Fruit fly (Drosophila melanogaster) whole organism, prepupa: ENCODE measurements around the gene CG7294.
A peak's percentile ranks its signal among the peaks of the same experiment; 100 is the strongest.

Experiments
- Blimp-1 ChIP-seq: fragments of 200-800 bp; sonication (Bioruptor generic); optimal IDR thresholded peaks from 3 replicates; lab custom pipeline; 2017; ENCODE audit warnings: missing biosample characterization, missing genetic modification characterization, mild to moderate bottlenecking, moderate library complexity, missing genetic modification reagents
- CG10631 ChIP-seq: fragments of 200-800 bp; sonication (Bioruptor generic); optimal IDR thresholded peaks from 2 replicates; lab custom pipeline; 2016; ENCODE audit warnings: missing biosample characterization, missing genetic modification characterization
- CG11294 ChIP-seq: fragments of 200-800 bp; sonication (Bioruptor generic); IDR thresholded peaks from 2 replicates; pipeline ENCODE4 v1.3.6; 2022; ENCODE audit warnings: missing biosample characterization, missing genetic modification characterization
- CG11762 ChIP-seq: fragments of 200-800 bp; sonication (Bioruptor generic); optimal IDR thresholded peaks from 3 replicates; lab custom pipeline; 2016; ENCODE audit warnings: missing biosample characterization, missing genetic modification characterization; ENCODE audit not compliant: insufficient read depth
- CG11902 ChIP-seq: fragments of 200-800 bp; sonication (Bioruptor generic); optimal IDR thresholded peaks from 3 replicates; lab custom pipeline; 2016; ENCODE audit warnings: missing biosample characterization, missing genetic modification characterization
- CG15336 ChIP-seq: fragments of 200-800 bp; sonication (Bioruptor generic); IDR thresholded peaks from 2 replicates; pipeline ENCODE4 v1.3.6; 2022; ENCODE audit warnings: missing biosample characterization, missing genetic modification characterization
- CG16779 ChIP-seq: fragments of 200-800 bp; sonication (Bioruptor generic); optimal IDR thresholded peaks from 3 replicates; lab custom pipeline; 2017; ENCODE audit warnings: missing biosample characterization, mild to moderate bottlenecking, missing genetic modification characterization
- CG3032 ChIP-seq: fragments of 200-800 bp; optimal IDR thresholded peaks from 2 replicates; lab custom pipeline; 2019; ENCODE audit warnings: missing biosample characterization, mild to moderate bottlenecking, missing genetic modification characterization, moderate library complexity
- CG31627 ChIP-seq: fragments of 200-800 bp; sonication (Bioruptor generic); optimal IDR thresholded peaks from 3 replicates; lab custom pipeline; 2016; ENCODE audit warnings: missing biosample characterization, missing genetic modification characterization
- CG32006 ChIP-seq: fragments of 200-800 bp; sonication (Bioruptor generic); optimal IDR thresholded peaks from 3 replicates; lab custom pipeline; 2017; ENCODE audit warnings: missing biosample characterization, mild to moderate bottlenecking, missing genetic modification characterization
- CG34406 ChIP-seq: fragments of 200-800 bp; sonication (Bioruptor generic); optimal IDR thresholded peaks from 3 replicates; lab custom pipeline; 2016; ENCODE audit warnings: missing biosample characterization, missing genetic modification characterization
- CG3919 ChIP-seq: fragments of 200-800 bp; sonication (Bioruptor generic); optimal IDR thresholded peaks from 3 replicates; lab custom pipeline; 2016; ENCODE audit warnings: missing biosample characterization, missing genetic modification characterization
- CG6163 ChIP-seq: fragments of 200-800 bp; sonication (Bioruptor generic); IDR thresholded peaks from 3 replicates; pipeline ENCODE4 v1.3.6; 2022; ENCODE audit warnings: missing biosample characterization, missing genetic modification characterization
- CG6276 ChIP-seq: fragments of 200-800 bp; sonication (Bioruptor generic); optimal IDR thresholded peaks from 2 replicates; lab custom pipeline; 2017; ENCODE audit warnings: missing biosample characterization, mild to moderate bottlenecking, missing genetic modification characterization
- CG6792 ChIP-seq: fragments of 200-800 bp; sonication (Bioruptor generic); optimal IDR thresholded peaks from 3 replicates; lab custom pipeline; 2016; ENCODE audit warnings: missing biosample characterization, missing genetic modification characterization
- CG6808 ChIP-seq: fragments of 200-800 bp; sonication (Bioruptor generic); optimal IDR thresholded peaks from 3 replicates; lab custom pipeline; 2017; ENCODE audit warnings: missing biosample characterization, missing genetic modification characterization, mild to moderate bottlenecking, moderate library complexity, missing genetic modification reagents
- CG7368 ChIP-seq: fragments of 200-800 bp; sonication (Bioruptor generic); optimal IDR thresholded peaks from 3 replicates; lab custom pipeline; 2016; ENCODE audit warnings: missing biosample characterization, missing genetic modification characterization
- CG8119 ChIP-seq: fragments of 200-800 bp; sonication (Bioruptor generic); IDR thresholded peaks from 3 replicates; pipeline ENCODE4 v1.3.6; 2022; ENCODE audit warnings: missing biosample characterization, missing genetic modification characterization
- CG8319 ChIP-seq: fragments of 200-800 bp; sonication (Bioruptor generic); optimal IDR thresholded peaks from 3 replicates; lab custom pipeline; 2016; ENCODE audit warnings: missing biosample characterization, missing genetic modification characterization
- CG8632 ChIP-seq: fragments of 200-800 bp; sonication (Bioruptor generic); optimal IDR thresholded peaks from 3 replicates; lab custom pipeline; 2016; ENCODE audit warnings: missing biosample characterization, missing genetic modification characterization
- Eip78C ChIP-seq: fragments of 200-800 bp; sonication (Bioruptor generic); peaks from one replicate; lab custom pipeline; 2016; ENCODE audit warnings: missing biosample characterization, missing genetic modification characterization
- Eip93F ChIP-seq: fragments of 200-800 bp; sonication (Bioruptor generic); optimal IDR thresholded peaks from 2 replicates; lab custom pipeline; 2016; ENCODE audit warnings: missing biosample characterization, mild to moderate bottlenecking, missing genetic modification characterization
- Ets21C ChIP-seq: fragments of 200-800 bp; sonication (Bioruptor generic); optimal IDR thresholded peaks from 3 replicates; lab custom pipeline; 2016; ENCODE audit warnings: missing biosample characterization, missing genetic modification characterization
- Ets96B ChIP-seq: fragments of 200-800 bp; optimal IDR thresholded peaks from 2 replicates; lab custom pipeline; 2019; ENCODE audit warnings: missing biosample characterization, mild to moderate bottlenecking, missing genetic modification characterization, moderate library complexity
- Gug ChIP-seq: fragments of 200-800 bp; sonication (Bioruptor generic); IDR thresholded peaks from 2 replicates; pipeline ENCODE4 v1.3.6; 2022; ENCODE audit warnings: missing biosample characterization, missing genetic modification characterization
- Hr38 ChIP-seq: sonication (Bioruptor generic); optimal IDR thresholded peaks from 2 replicates; lab custom pipeline; 2016; ENCODE audit warnings: missing biosample characterization, missing genetic modification characterization
- Hr39 ChIP-seq: fragments of 200-800 bp; sonication (Bioruptor generic); optimal IDR thresholded peaks from 2 replicates; lab custom pipeline; 2016; ENCODE audit warnings: missing biosample characterization, missing genetic modification characterization
- Hr4 ChIP-seq: fragments of 200-800 bp; sonication (Bioruptor generic); optimal IDR thresholded peaks from 3 replicates; lab custom pipeline; 2016; ENCODE audit warnings: missing biosample characterization, missing genetic modification characterization
- Met ChIP-seq: fragments of 200-800 bp; sonication (Bioruptor generic); optimal IDR thresholded peaks from 3 replicates; lab custom pipeline; 2016; ENCODE audit warnings: missing biosample characterization, missing genetic modification characterization
- OdsH ChIP-seq: fragments of 200-800 bp; sonication (Bioruptor generic); optimal IDR thresholded peaks from 3 replicates; lab custom pipeline; 2016; ENCODE audit warnings: missing biosample characterization, missing genetic modification characterization
- Smox ChIP-seq: fragments of 200-800 bp; sonication (Bioruptor generic); optimal IDR thresholded peaks from 3 replicates; lab custom pipeline; 2016; ENCODE audit warnings: missing biosample characterization, missing genetic modification characterization
- Sox102F ChIP-seq: fragments of 200-800 bp; sonication (Bioruptor generic); optimal IDR thresholded peaks from 2 replicates; lab custom pipeline; 2016; ENCODE audit warnings: missing biosample characterization, mild to moderate bottlenecking, missing genetic modification characterization
- Sox14 ChIP-seq: fragments of 200-800 bp; sonication (Bioruptor generic); optimal IDR thresholded peaks from 3 replicates; lab custom pipeline; 2016; ENCODE audit warnings: missing biosample characterization, missing genetic modification characterization
- Sox15 ChIP-seq: fragments of 200-800 bp; sonication (Bioruptor generic); optimal IDR thresholded peaks from 3 replicates; lab custom pipeline; 2016; ENCODE audit warnings: missing biosample characterization, missing genetic modification characterization
- acj6 ChIP-seq: fragments of 200-800 bp; sonication (Bioruptor generic); optimal IDR thresholded peaks from 3 replicates; lab custom pipeline; 2016; ENCODE audit warnings: missing biosample characterization, missing genetic modification characterization
- cyc ChIP-seq: fragments of 200-800 bp; sonication (Bioruptor generic); optimal IDR thresholded peaks from 3 replicates; lab custom pipeline; 2016; ENCODE audit warnings: missing biosample characterization, missing genetic modification characterization
- dac ChIP-seq: fragments of 200-800 bp; sonication (Bioruptor generic); optimal IDR thresholded peaks from 2 replicates; lab custom pipeline; 2017; ENCODE audit warnings: missing biosample characterization, mild to moderate bottlenecking, missing genetic modification characterization
- dsx ChIP-seq: fragments of 200-800 bp; optimal IDR thresholded peaks from 3 replicates; lab custom pipeline; 2019; ENCODE audit warnings: missing biosample characterization, mild to moderate bottlenecking, missing genetic modification characterization, moderate library complexity; ENCODE audit not compliant: poor library complexity, severe bottlenecking
- eg ChIP-seq: fragments of 200-800 bp; sonication (Bioruptor generic); IDR thresholded peaks from 3 replicates; pipeline ENCODE4 v1.3.6; 2022; ENCODE audit warnings: missing biosample characterization, missing genetic modification characterization
- esn ChIP-seq: fragments of 200-800 bp; sonication (Bioruptor generic); optimal IDR thresholded peaks from 2 replicates; lab custom pipeline; 2016; ENCODE audit warnings: missing biosample characterization, mild to moderate bottlenecking, missing genetic modification characterization, moderate library complexity
- fd85E ChIP-seq: fragments of 200-800 bp; sonication (Bioruptor generic); optimal IDR thresholded peaks from 3 replicates; lab custom pipeline; 2016; ENCODE audit warnings: missing biosample characterization, missing genetic modification characterization
- lz ChIP-seq: fragments of 200-800 bp; sonication (Bioruptor generic); optimal IDR thresholded peaks from 3 replicates; lab custom pipeline; 2016; ENCODE audit warnings: missing biosample characterization, missing genetic modification characterization
- net ChIP-seq: fragments of 200-800 bp; sonication (Bioruptor generic); optimal IDR thresholded peaks from 3 replicates; lab custom pipeline; 2016; ENCODE audit warnings: missing biosample characterization, missing genetic modification characterization
- pdm3 ChIP-seq: fragments of 200-800 bp; sonication (Bioruptor generic); optimal IDR thresholded peaks from 3 replicates; lab custom pipeline; 2016; ENCODE audit warnings: missing biosample characterization, missing genetic modification characterization
- salr ChIP-seq, 2 experiments: fragments of 200-800 bp; sonication (Bioruptor generic); optimal IDR thresholded peaks; 3 replicates each; lab custom pipeline; 2016 to 2018; ENCODE audit warnings: missing biosample characterization in 2 of 2, missing genetic modification characterization in 2 of 2, mild to moderate bottlenecking in 1 of 2
- spab ChIP-seq: fragments of 200-800 bp; sonication (Bioruptor generic); optimal IDR thresholded peaks from 2 replicates; lab custom pipeline; 2017; ENCODE audit warnings: missing biosample characterization, mild to moderate bottlenecking, missing genetic modification characterization, missing genetic modification reagents
- ss ChIP-seq, 2 experiments: fragments of 200-800 bp; sonication (Bioruptor generic); optimal IDR thresholded peaks; 2 replicates in 1 of 2; 3 replicates in 1 of 2; lab custom pipeline; 2017 to 2018; ENCODE audit warnings: mild to moderate bottlenecking in 2 of 2, missing biosample characterization in 2 of 2, missing genetic modification characterization in 2 of 2, moderate library complexity in 1 of 2
- topi ChIP-seq: fragments of 200-800 bp; sonication (Bioruptor generic); optimal IDR thresholded peaks from 3 replicates; lab custom pipeline; 2016; ENCODE audit warnings: missing biosample characterization, missing genetic modification characterization

The CG7294 gene

DNA sequence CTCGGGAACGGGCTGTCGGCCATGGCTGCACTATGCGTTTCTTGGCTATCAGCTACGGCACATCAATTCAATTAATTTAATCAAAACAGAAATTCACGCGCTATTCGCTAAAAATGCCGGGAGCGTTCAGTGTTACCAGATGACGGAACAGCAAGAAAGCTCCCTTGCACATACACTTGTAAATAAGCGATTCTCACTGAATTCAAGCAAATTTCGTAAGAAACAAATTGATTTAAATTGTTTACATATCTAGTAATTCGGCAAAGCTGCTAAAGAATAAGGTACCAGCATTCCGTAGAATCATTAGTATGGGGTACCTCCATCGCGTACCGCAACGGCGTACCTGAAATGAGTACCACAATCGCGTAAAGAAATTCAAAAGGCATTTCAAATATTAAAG lies 46.9 kb upstream of the CG7294 start, which contains the start of gene Nup107:
Nup107 (minus strand) TSS at position 149 of the 400 bp plus-strand sequence.
- TF ChIP-seq Hr4 (GFP tag; lab: Kevin White, UChicago), result peak; percentile 11
- 0 out of 3 replicates have a peak, but pooled peaks have one; percentile 11 for TF ChIP-seq CG6163 (GFP tag; lab: Robert Waterston, UW)
- TF ChIP-seq topi, result no peak
- no peak for TF ChIP-seq Hr39 (GFP tag; lab: Kevin White, UChicago)
- peak; percentile 10 for TF ChIP-seq cyc (GFP tag; lab: Kevin White, UChicago)
- TF ChIP-seq CG3032 (tag; lab: Kevin White, UChicago), result peak; percentile 19
- TF ChIP-seq Eip78C (GFP tag; lab: Kevin White, UChicago), result peak; percentile 52
- TF ChIP-seq lz (GFP tag; lab: Kevin White, UChicago), result peak; percentile 7
- no peak for TF ChIP-seq Sox102F (GFP tag; lab: Kevin White, UChicago)
- no peak for TF ChIP-seq Met
- no peak for TF ChIP-seq CG10631 (GFP tag; lab: Kevin White, UChicago)
- no peak for TF ChIP-seq salr (GFP tag; optimal IDR thresholded peaks at IDR 0.05; lab: Kevin White, UChicago)
- TF ChIP-seq CG6792, result no peak
- TF ChIP-seq Sox15 (GFP tag; lab: Kevin White, UChicago), result no peak
- TF ChIP-seq CG3919, result no peak
- no peak for TF ChIP-seq CG32006 (GFP tag; lab: Kevin White, UChicago)
- no peak for TF ChIP-seq CG8632 (GFP tag; lab: Kevin White, UChicago)
- TF ChIP-seq CG31627 (GFP tag; lab: Kevin White, UChicago), result peak; percentile 1

DNA sequence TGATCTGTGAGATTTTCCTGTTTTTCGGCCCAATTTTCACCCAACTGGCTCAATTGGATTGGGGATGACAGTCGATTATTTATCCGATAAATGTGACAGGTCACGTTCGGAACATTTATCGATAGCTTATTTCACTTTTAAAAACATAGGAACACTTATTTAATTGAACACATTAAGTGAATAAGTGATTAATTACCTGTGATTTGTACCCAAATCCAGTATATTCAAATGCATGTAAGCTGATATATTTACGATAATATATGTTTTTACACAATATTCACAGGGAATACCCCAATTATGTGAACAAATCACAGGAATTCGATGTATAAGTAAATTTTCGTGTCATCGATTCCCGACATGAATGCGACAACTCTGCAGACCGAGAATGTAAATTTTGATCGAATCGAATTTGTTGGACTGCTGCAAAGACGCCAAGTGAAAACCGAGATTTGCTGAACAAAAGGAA lies 43.3 kb upstream of the CG7294 start, which contains the start of the genes EMC3 and Dpy-30L1:
EMC3 (minus strand) TSS at position 81 of the 466 bp plus-strand sequence.
Dpy-30L1 (plus strand) TSS at position 311 of the 466 bp plus-strand sequence.
- TF ChIP-seq cyc (GFP tag; lab: Kevin White, UChicago) (peak; percentile 43), Met (no peak), CG8119 (GFP tag; lab: Robert Waterston, UW) (no peak; the same call in 2 of the 3 replicates), OdsH (GFP tag; lab: Kevin White, UChicago) (no peak), dsx (GFP tag; lab: Kevin White, UChicago) (no peak), Hr39 (GFP tag; lab: Kevin White, UChicago) (peak; percentile 51), CG6792 (no peak), Hr38 (no peak), Ets96B (tag; lab: Kevin White, UChicago) (peak; percentile 46), CG34406 (GFP tag; lab: Kevin White, UChicago) (no peak), eg (GFP tag; lab: Robert Waterston, UW) (no peak), CG11294 (GFP tag; lab: Robert Waterston, UW) (no peak), fd85E (GFP tag; lab: Kevin White, UChicago) (no peak), topi (peak; percentile 50), CG31627 (GFP tag; lab: Kevin White, UChicago) (peak; percentile 64), CG6808 (GFP tag; lab: Kevin White, UChicago) (no peak), Eip78C (GFP tag; lab: Kevin White, UChicago) (peak; percentile 81), CG3919 (no peak), Gug (GFP tag; lab: Robert Waterston, UW) (no peak), Blimp-1 (no peak), dac (no peak), acj6 (GFP tag; lab: Kevin White, UChicago) (no peak), net (GFP tag; lab: Kevin White, UChicago) (no peak), Hr4 (GFP tag; lab: Kevin White, UChicago) (peak; percentile 55), CG11762 (peak; percentile 19), pdm3 (GFP tag; lab: Kevin White, UChicago) (no peak), spab (no peak), esn (GFP tag; lab: Kevin White, UChicago) (peak; percentile 66), CG7368 (GFP tag; lab: Kevin White, UChicago) (no peak), Sox14 (GFP tag; lab: Kevin White, UChicago) (peak; percentile 35), CG6163 (GFP tag; lab: Robert Waterston, UW) (peak; percentile 17; the same call in 1 of the 3 replicates), Sox15 (GFP tag; lab: Kevin White, UChicago) (no peak), CG16779 (no peak), CG15336 (peak; percentile 31; the same call in 1 of the 2 replicates), lz (GFP tag; lab: Kevin White, UChicago) (peak; percentile 48), CG3032 (tag; lab: Kevin White, UChicago) (peak; percentile 58), ss (GFP tag; optimal IDR thresholded peaks at IDR 0.05; lab: Kevin White, UChicago) (no peak), CG8319 (GFP tag; lab: Kevin White, UChicago) (no peak), Smox (GFP tag; lab: Kevin White, UChicago) (peak; percentile 35), CG11902 (no peak), CG6276 (GFP tag; lab: Kevin White, UChicago) (no peak), Ets21C (GFP tag; lab: Kevin White, UChicago) (peak; percentile 46), Eip93F (GFP tag; lab: Kevin White, UChicago) (no peak)
